Fruit fly (Drosophila melanogaster): ENCODE data around the gene mmm.

Gene mmm

dm6 chr3L:7634743-7635469 lies 51.7 kb downstream of the mmm start (continued):
- TF ChIP-seq Ravus (GFP tag; IDR thresholded peaks at IDR 0.05) = no peak
- TF ChIP-seq CG11247 (GFP tag; IDR thresholded peaks at IDR 0.05) = no peak
- TF ChIP-seq Abd-B (GFP tag; optimal IDR thresholded peaks at IDR 0.05) = peak; percentile 11
- TF ChIP-seq CG11504 (tag; optimal IDR thresholded peaks at IDR 0.05) = peak; percentile 72
- TF ChIP-seq pum (GFP tag; optimal IDR thresholded peaks at IDR 0.05) = peak; percentile 37
- no peak for TF ChIP-seq CG1792 (GFP tag; optimal IDR thresholded peaks at IDR 0.05)
- TF ChIP-seq hb (GFP tag; IDR thresholded peaks at IDR 0.05; ENCODE audit: partially characterized antibody) = no peak
- peak; percentile 64 for TF ChIP-seq Xrp1 (GFP tag; IDR thresholded peaks at IDR 0.05)
- TF ChIP-seq jing (GFP tag; optimal IDR thresholded peaks at IDR 0.05) = no peak
- peak; percentile 87 for TF ChIP-seq sens (GFP tag)
- no peak for TF ChIP-seq CG16815 (GFP tag; optimal IDR thresholded peaks at IDR 0.05)
- no peak for TF ChIP-seq HLH54F (GFP tag; optimal IDR thresholded peaks at IDR 0.05)
- peak; percentile 70 for TF ChIP-seq stc (GFP tag; IDR thresholded peaks at IDR 0.05)
- TF ChIP-seq CG6689 (GFP tag; IDR thresholded peaks at IDR 0.05) = peak; percentile 36; the same call in 1 of the 2 replicates
- peak; percentile 45 for TF ChIP-seq CG14710 (tag; optimal IDR thresholded peaks at IDR 0.05)
- peak; percentile 20 for TF ChIP-seq tin (GFP tag; optimal IDR thresholded peaks at IDR 0.05)
- no peak for TF ChIP-seq GATAe (GFP tag; conservative IDR thresholded peaks at IDR 0.05)
- TF ChIP-seq vnd (GFP tag; IDR thresholded peaks at IDR 0.05; ENCODE audit: partially characterized antibody) = no peak
- TF ChIP-seq Hr3 (GFP tag; optimal IDR thresholded peaks at IDR 0.05) = peak; percentile 21
- no peak for TF ChIP-seq Taf1 (GFP tag; IDR thresholded peaks at IDR 0.05)
- peak; percentile 12; the same call in 1 of the 2 replicates for TF ChIP-seq Atf6 (GFP tag; IDR thresholded peaks at IDR 0.05)
- TF ChIP-seq CG10274 (GFP tag; optimal IDR thresholded peaks at IDR 0.05) = no peak
- peak; percentile 27 for TF ChIP-seq bab2 (GFP tag; optimal IDR thresholded peaks at IDR 0.05)
- no peak for TF ChIP-seq CG4730 (GFP tag; IDR thresholded peaks at IDR 0.05)
- TF ChIP-seq Neu2 (GFP tag; optimal IDR thresholded peaks at IDR 0.05; ENCODE audit: borderline replicate concordance) = no peak
- peak; percentile 5 for TF ChIP-seq PHDP (tag; optimal IDR thresholded peaks at IDR 0.05)
- peak; percentile 7 for TF ChIP-seq Asciz (GFP tag; optimal IDR thresholded peaks at IDR 0.05)
- TF ChIP-seq CG30403 (GFP tag; optimal IDR thresholded peaks at IDR 0.05) = peak; percentile 42
- no peak for TF ChIP-seq cato (GFP tag; optimal IDR thresholded peaks at IDR 0.05; ENCODE audit: borderline replicate concordance)
- TF ChIP-seq Elba2 (GFP tag; optimal IDR thresholded peaks at IDR 0.05) = no peak
- no peak for TF ChIP-seq D (optimal IDR thresholded peaks at IDR 0.05)
- TF ChIP-seq D (GFP tag; optimal IDR thresholded peaks at IDR 0.05) = peak; percentile 44
- TF ChIP-seq gt (GFP tag; IDR thresholded peaks at IDR 0.05) = no peak
- TF ChIP-seq MBD-R2 (GFP tag; IDR thresholded peaks at IDR 0.05) = no peak
- no peak for TF ChIP-seq CG6765 (GFP tag; optimal IDR thresholded peaks at IDR 0.05)
- TF ChIP-seq tup (GFP tag; optimal IDR thresholded peaks at IDR 0.05) = no peak
- no peak for TF ChIP-seq CG15479 (GFP tag; optimal IDR thresholded peaks at IDR 0.05)
- TF ChIP-seq CG17829 (tag; optimal IDR thresholded peaks at IDR 0.05) = peak; percentile 27
- peak; percentile 33; the same call in 1 of the 3 replicates for TF ChIP-seq ci (GFP tag; IDR thresholded peaks at IDR 0.05)
- peak; percentile 46 for TF ChIP-seq row (GFP tag; IDR thresholded peaks at IDR 0.05)
- TF ChIP-seq CG4707 (GFP tag; optimal IDR thresholded peaks at IDR 0.05) = no peak
- no peak for TF ChIP-seq mld (GFP tag; IDR thresholded peaks at IDR 0.05; ENCODE audit: partially characterized antibody)
- TF ChIP-seq p53 (GFP tag; optimal IDR thresholded peaks at IDR 0.05) = no peak
- no peak for TF ChIP-seq lov (optimal IDR thresholded peaks at IDR 0.05)
- no peak for TF ChIP-seq lov (GFP tag; IDR thresholded peaks at IDR 0.05)
- peak; percentile 35; the same call in 1 of the 2 replicates for TF ChIP-seq CG32772 (GFP tag; IDR thresholded peaks at IDR 0.05)
- TF ChIP-seq Pdp1 (GFP tag; optimal IDR thresholded peaks at IDR 0.05) = peak in 1 of 2 experiments; percentile 25
- no peak for TF ChIP-seq CG12299 (tag; optimal IDR thresholded peaks at IDR 0.05)
- TF ChIP-seq CG17361 (GFP tag; IDR thresholded peaks at IDR 0.05) = peak; percentile 47; the same call in 2 of the 3 replicates
- peak; percentile 21 for TF ChIP-seq nau (GFP tag; optimal IDR thresholded peaks at IDR 0.05)

Data from whole organism, embryonic.